Worm (Caenorhabditis elegans): ENCODE data around the gene rsp-1.

Gene rsp-1

DNA sequence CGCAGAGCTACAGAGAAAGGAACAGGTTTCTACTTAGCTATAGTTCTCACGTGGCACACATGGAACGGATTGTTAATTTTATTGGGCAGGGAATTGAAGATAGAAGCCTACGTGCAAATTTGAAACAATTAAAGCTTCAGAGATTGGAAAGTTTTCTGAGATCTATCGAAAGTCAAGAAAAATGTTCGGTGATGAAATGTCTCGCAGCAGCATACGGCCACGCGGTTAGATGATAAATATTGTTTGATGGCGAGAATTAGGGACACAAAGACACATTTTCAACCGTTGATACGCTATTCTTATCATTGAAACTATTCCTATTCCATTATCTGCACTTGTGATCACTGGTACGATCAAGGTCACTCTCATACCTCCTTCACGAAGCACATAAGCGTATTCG lies 19.4 kb downstream of the rsp-1 start (continued):
- TF ChIP-seq elt-3 (tag; optimal IDR thresholded peaks at IDR 0.05) (peak; percentile 2 to 93 (median 73)), pqm-1 (tag; optimal IDR thresholded peaks at IDR 0.05) (no peak), hlh-17 (GFP tag; optimal IDR thresholded peaks at IDR 0.05; ENCODE audit: borderline replicate concordance) (no peak), blmp-1 (tag; optimal IDR thresholded peaks at IDR 0.05) (peak; percentile 97)

- TF ChIP-seq F16B12.6 (tag; optimal IDR thresholded peaks at IDR 0.05) (peak; percentile 54), fkh-4 (tag; optimal IDR thresholded peaks at IDR 0.05; ENCODE audit: borderline replicate concordance) (peak; percentile 46), nhr-11 (tag; optimal IDR thresholded peaks at IDR 0.05) (peak; percentile 49), ceh-82 (tag; optimal IDR thresholded peaks at IDR 0.05) (peak; percentile 86 to 93 (median 90)), rnt-1 (tag; optimal IDR thresholded peaks at IDR 0.05) (peak; percentile 93), nhr-85 (tag) (peak; percentile 91), hpl-2 (GFP tag; optimal IDR thresholded peaks at IDR 0.05) (peak; percentile 4), blmp-1 (tag; optimal IDR thresholded peaks at IDR 0.05) (peak; percentile 66), nhr-76 (tag; optimal IDR thresholded peaks at IDR 0.05) (no peak), lin-14 (GFP tag; optimal IDR thresholded peaks at IDR 0.05) (no peak), pag-3 (tag; optimal IDR thresholded peaks at IDR 0.05; ENCODE audit: borderline replicate concordance, insufficient read depth) (no peak), nhr-77 (tag; optimal IDR thresholded peaks at IDR 0.05) (peak; percentile 39), xbp-1 (tag; optimal IDR thresholded peaks at IDR 0.05) (peak; percentile 85), jun-1 (tag; optimal IDR thresholded peaks at IDR 0.05) (peak; percentile 71), egl-13 (tag; optimal IDR thresholded peaks at IDR 0.05) (peak; percentile 58), hlh-4 (tag; optimal IDR thresholded peaks at IDR 0.05) (no peak), snpc-4 (tag; optimal IDR thresholded peaks at IDR 0.05) (peak; percentile 81), swsn-7 (tag; optimal IDR thresholded peaks at IDR 0.05) (peak; percentile 90), efl-3 (GFP tag; optimal IDR thresholded peaks at IDR 0.05) (peak; percentile 28), nhr-90 (tag; optimal IDR thresholded peaks at IDR 0.05; ENCODE audit: poor library complexity) (peak; percentile 92), lin-15B (tag; optimal IDR thresholded peaks at IDR 0.05) (peak; percentile 69), aha-1 (tag; optimal IDR thresholded peaks at IDR 0.05) (peak; percentile 74), egl-27 (tag; optimal IDR thresholded peaks at IDR 0.05) (no peak), lin-35 (GFP tag; optimal IDR thresholded peaks at IDR 0.05) (peak; percentile 83 to 85), tbx-2 (tag; optimal IDR thresholded peaks at IDR 0.05) (peak; percentile 88), nhr-71 (tag; optimal IDR thresholded peaks at IDR 0.05) (peak; percentile 92), unc-30 (tag; optimal IDR thresholded peaks at IDR 0.05) (no peak), irx-1 (tag; optimal IDR thresholded peaks at IDR 0.05) (peak; percentile 74), nhr-237 (tag; optimal IDR thresholded peaks at IDR 0.05) (no peak), nhr-20 (tag; optimal IDR thresholded peaks at IDR 0.05) (peak; percentile 89), lin-13 (GFP tag; optimal IDR thresholded peaks at IDR 0.05) (peak; percentile 67), zag-1 (tag; optimal IDR thresholded peaks at IDR 0.05) (peak; percentile 46), snu-23 (GFP tag; optimal IDR thresholded peaks at IDR 0.05) (peak; percentile 91), fkh-10 (GFP tag; optimal IDR thresholded peaks at IDR 0.05) (peak; percentile 51), dpl-1 (GFP tag; optimal IDR thresholded peaks at IDR 0.05) (peak; percentile 74 to 81 (median 81)), zip-4 (GFP tag; optimal IDR thresholded peaks at IDR 0.05) (peak; percentile 70), elt-2 (tag; optimal IDR thresholded peaks at IDR 0.05) (peak; percentile 41), ceh-63 (GFP tag; optimal IDR thresholded peaks at IDR 0.05) (no peak), ceh-88 (GFP tag; IDR thresholded peaks at IDR 0.05) (0 out of 2 replicates have a peak, but pooled peaks have one; percentile 40), hlh-17 (GFP tag; optimal IDR thresholded peaks at IDR 0.05; ENCODE audit: borderline replicate concordance) (no peak), unc-62 (GFP tag; optimal IDR thresholded peaks at IDR 0.05) (no peak), fkh-8 (tag; optimal IDR thresholded peaks at IDR 0.05) (peak; percentile 79), mab-9 (GFP tag; IDR thresholded peaks at IDR 0.05) (peak; percentile 78), nhr-84 (tag; optimal IDR thresholded peaks at IDR 0.05) (no peak), ceh-8 (GFP tag; optimal IDR thresholded peaks at IDR 0.05) (peak; percentile 70), elt-3 (tag; optimal IDR thresholded peaks at IDR 0.05) (peak in 3 of 6 experiments; percentile 19 to 84 (median 72)), lin-39 (tag; optimal IDR thresholded peaks at IDR 0.05) (peak; percentile 88)
These were observed 20.5 kb downstream of the rsp-1 start, which contains the start of the genes metl-1 and W02B12.11 for ce11 chrII:11473525-11474181. Gene metl-1 (minus strand): TSS chrII:11473575. Gene W02B12.11 (plus strand): TSS chrII:11473861.
